Worm (Caenorhabditis elegans) whole organism, L1 larva: ENCODE results near the gene F56H9.2.
A peak's percentile ranks its signal among the peaks of the same experiment; 100 is the strongest.

Experiments
- C04F5.9 ChIP-seq: sonication (generic microtip); optimal IDR thresholded peaks from 2 replicates; lab custom pipeline; 2016; ENCODE audit warnings: missing genetic modification characterization, missing compliant biosample characterization
- C16A3.4 ChIP-seq: fragments of 150-350 bp; optimal IDR thresholded peaks from 2 replicates; lab custom pipeline; 2014; ENCODE audit warnings: missing biosample characterization, missing genetic modification characterization
- F16B12.6 ChIP-seq: fragments of 150-350 bp; optimal IDR thresholded peaks from 2 replicates; lab custom pipeline; 2014; ENCODE audit warnings: missing biosample characterization, missing genetic modification characterization
- Y116A8C.19 ChIP-seq: sonication (generic microtip); optimal IDR thresholded peaks from 2 replicates; lab custom pipeline; 2016; ENCODE audit warnings: missing compliant biosample characterization, missing genetic modification characterization, borderline replicate concordance
- aha-1 ChIP-seq: fragments of 150-350 bp; optimal IDR thresholded peaks from 2 replicates; lab custom pipeline; 2014; ENCODE audit warnings: missing biosample characterization, missing genetic modification characterization
- alr-1 ChIP-seq: fragments of 200-800 bp; sonication (Bioruptor generic); optimal IDR thresholded peaks from 2 replicates; lab custom pipeline; 2018; ENCODE audit warnings: borderline replicate concordance, mild to moderate bottlenecking, missing genetic modification characterization, missing compliant biosample characterization
- aly-2 ChIP-seq: fragments of 150-350 bp; optimal IDR thresholded peaks from 2 replicates; lab custom pipeline; 2014; ENCODE audit warnings: missing biosample characterization, missing genetic modification characterization
- ama-1 ChIP-seq: fragments of 150-350 bp; optimal IDR thresholded peaks from 2 replicates; lab custom pipeline; 2014
- blmp-1 ChIP-seq: fragments of 150-350 bp; optimal IDR thresholded peaks from 2 replicates; lab custom pipeline; 2014; ENCODE audit warnings: missing biosample characterization, missing genetic modification characterization
- ceh-88 ChIP-seq: fragments of 200-800 bp; sonication (Bioruptor generic); IDR thresholded peaks from 2 replicates; pipeline ENCODE4 v1.3.6; 2022; ENCODE audit warnings: missing genetic modification characterization, missing compliant biosample characterization
- dpl-1 ChIP-seq, 3 experiments: fragments of 150-350 bp in 2 of 3; sonication (generic microtip) in 1 of 3; optimal IDR thresholded peaks; 2 replicates each; lab custom pipeline; 2014 to 2017; ENCODE audit warnings: missing biosample characterization in 3 of 3, missing genetic modification characterization in 3 of 3, missing genetic modification reagents in 3 of 3
- dsc-1 ChIP-seq: sonication (generic microtip); optimal IDR thresholded peaks from 2 replicates; lab custom pipeline; 2016; ENCODE audit warnings: mild to moderate bottlenecking, missing genetic modification characterization, missing compliant biosample characterization
- efl-1 ChIP-seq, 4 experiments: fragments of 150-350 bp; optimal IDR thresholded peaks in 3 of 4; peaks in 1 of 4; 1 replicate in 1 of 4; 2 replicates in 3 of 4; lab custom pipeline; 2014; ENCODE audit warnings: missing biosample characterization in 2 of 4, missing genetic modification characterization in 2 of 4, missing genetic modification reagents in 2 of 4
- elt-3 ChIP-seq, 6 experiments: fragments of 150-350 bp in 1 of 6; sonication (generic microtip); optimal IDR thresholded peaks; 2 replicates each; lab custom pipeline; 2017 to 2018; ENCODE audit warnings: missing biosample characterization in 6 of 6, missing genetic modification characterization in 6 of 6, inconsistent platforms in 1 of 6
- ets-5 ChIP-seq: fragments of 200-800 bp; sonication (Bioruptor generic); IDR thresholded peaks from 2 replicates; pipeline ENCODE4 v1.3.6; 2022; ENCODE audit warnings: missing genetic modification characterization, missing compliant biosample characterization
- fkh-8 ChIP-seq: sonication (generic microtip); optimal IDR thresholded peaks from 2 replicates; lab custom pipeline; 2016; ENCODE audit warnings: mild to moderate bottlenecking, missing genetic modification characterization, missing compliant biosample characterization
- fos-1 ChIP-seq: fragments of 150-350 bp; optimal IDR thresholded peaks from 2 replicates; lab custom pipeline; 2014; ENCODE audit warnings: missing biosample characterization, missing genetic modification characterization
- hlh-4 ChIP-seq: sonication (generic microtip); optimal IDR thresholded peaks from 2 replicates; lab custom pipeline; 2016; ENCODE audit warnings: mild to moderate bottlenecking, missing genetic modification characterization, missing compliant biosample characterization
- hpl-2 ChIP-seq: fragments of 150-350 bp; optimal IDR thresholded peaks from 2 replicates; lab custom pipeline; 2014; ENCODE audit warnings: missing biosample characterization, missing genetic modification reagents, missing genetic modification characterization
- jun-1 ChIP-seq: fragments of 150-350 bp; optimal IDR thresholded peaks from 2 replicates; lab custom pipeline; 2014; ENCODE audit warnings: missing biosample characterization, missing genetic modification reagents, missing genetic modification characterization
- lin-13 ChIP-seq: fragments of 150-350 bp; optimal IDR thresholded peaks from 2 replicates; lab custom pipeline; 2014; ENCODE audit warnings: missing biosample characterization, missing genetic modification reagents, missing genetic modification characterization
- lin-35 ChIP-seq, 2 experiments: fragments of 150-350 bp; optimal IDR thresholded peaks; 2 replicates each; lab custom pipeline; 2014; ENCODE audit warnings: missing biosample characterization in 2 of 2, missing genetic modification characterization in 2 of 2, missing genetic modification reagents in 2 of 2
- lin-39 ChIP-seq: fragments of 150-350 bp; optimal IDR thresholded peaks from 2 replicates; lab custom pipeline; 2014; ENCODE audit warnings: missing biosample characterization, missing genetic modification reagents, missing genetic modification characterization
- nhr-19 ChIP-seq: fragments of 200-800 bp; sonication (Bioruptor generic); conservative IDR thresholded peaks from 2 replicates; pipeline ENCODE4 v1.3.6; 2022; ENCODE audit warnings: missing genetic modification characterization, missing compliant biosample characterization
- nhr-237 ChIP-seq: fragments of 150-350 bp; optimal IDR thresholded peaks from 2 replicates; lab custom pipeline; 2014; ENCODE audit warnings: missing biosample characterization, missing genetic modification characterization
- nhr-28 ChIP-seq: fragments of 150-350 bp; optimal IDR thresholded peaks from 2 replicates; lab custom pipeline; 2014; ENCODE audit warnings: missing biosample characterization, missing genetic modification characterization
- nhr-47 ChIP-seq: sonication (generic microtip); optimal IDR thresholded peaks from 2 replicates; lab custom pipeline; 2016; ENCODE audit warnings: mild to moderate bottlenecking, missing genetic modification characterization, moderate library complexity, missing compliant biosample characterization
- nhr-76 ChIP-seq: sonication (generic microtip); optimal IDR thresholded peaks from 2 replicates; lab custom pipeline; 2017; ENCODE audit warnings: missing biosample characterization, missing genetic modification characterization
- nhr-85 ChIP-seq: sonication (generic microtip); peaks from one replicate; lab custom pipeline; 2016; ENCODE audit warnings: missing genetic modification characterization, inconsistent platforms, missing compliant biosample characterization
- nhr-90 ChIP-seq: sonication (generic microtip); optimal IDR thresholded peaks from 2 replicates; lab custom pipeline; 2016; ENCODE audit warnings: mild to moderate bottlenecking, missing genetic modification characterization, missing compliant biosample characterization; ENCODE audit not compliant: poor library complexity
- pax-3 ChIP-seq: fragments of 200-800 bp; sonication (Bioruptor generic); optimal IDR thresholded peaks from 2 replicates; lab custom pipeline; 2018; ENCODE audit warnings: mild to moderate bottlenecking, missing genetic modification characterization, moderate library complexity, missing compliant biosample characterization
- snu-23 ChIP-seq: sonication (generic microtip); optimal IDR thresholded peaks from 2 replicates; lab custom pipeline; 2016; ENCODE audit warnings: missing genetic modification characterization, missing compliant biosample characterization
- swsn-7 ChIP-seq: sonication (generic microtip); optimal IDR thresholded peaks from 2 replicates; lab custom pipeline; 2016; ENCODE audit warnings: missing genetic modification characterization, missing compliant biosample characterization
- tbx-2 ChIP-seq: sonication (generic microtip); optimal IDR thresholded peaks from 2 replicates; lab custom pipeline; 2016; ENCODE audit warnings: missing genetic modification characterization, missing compliant biosample characterization
- tlp-1 ChIP-seq: fragments of 150-350 bp; optimal IDR thresholded peaks from 2 replicates; lab custom pipeline; 2014; ENCODE audit warnings: missing biosample characterization, missing genetic modification characterization
- unc-130 ChIP-seq: fragments of 150-350 bp; optimal IDR thresholded peaks from 2 replicates; lab custom pipeline; 2017; ENCODE audit warnings: missing biosample characterization, missing genetic modification characterization, inconsistent platforms
- unc-62 ChIP-seq: fragments of 150-350 bp; optimal IDR thresholded peaks from 2 replicates; lab custom pipeline; 2014; ENCODE audit warnings: missing biosample characterization, missing genetic modification reagents, missing genetic modification characterization
- unc-86 ChIP-seq: sonication (generic microtip); optimal IDR thresholded peaks from 2 replicates; lab custom pipeline; 2016; ENCODE audit warnings: missing genetic modification characterization, missing compliant biosample characterization
- vab-15 ChIP-seq: sonication (generic microtip); optimal IDR thresholded peaks from 2 replicates; lab custom pipeline; 2017; ENCODE audit warnings: missing genotype, mild to moderate bottlenecking, missing genetic modification characterization, missing compliant biosample characterization
- xbp-1 ChIP-seq: sonication (generic microtip); optimal IDR thresholded peaks from 2 replicates; lab custom pipeline; 2016; ENCODE audit warnings: missing genetic modification characterization, missing compliant biosample characterization
- zip-4 ChIP-seq: fragments of 200-800 bp; sonication (Bioruptor generic); optimal IDR thresholded peaks from 2 replicates; lab custom pipeline; 2018; ENCODE audit warnings: mild to moderate bottlenecking, missing genetic modification characterization, moderate library complexity, missing compliant biosample characterization
- ztf-4 ChIP-seq: fragments of 150-350 bp; optimal IDR thresholded peaks from 2 replicates; lab custom pipeline; 2014; ENCODE audit warnings: missing biosample characterization, missing genetic modification characterization

Gene F56H9.2

ce11 chrV:12649636-12650035, 12.2 kb downstream of the F56H9.2 start, which contains the start of gene lin-25 (continued):
- TF ChIP-seq swsn-7 (tag; lab: Kevin White, UChicago) (no peak), aly-2 (tag; lab: Kevin White, UChicago) (no peak), blmp-1 (tag; lab: Kevin White, UChicago) (peak; percentile 24), ets-5 (GFP tag; lab: Robert Waterston, UW) (no peak), efl-1 (optimal IDR thresholded peaks at IDR 0.05; lab: Kevin White, UChicago) (peak; percentile 32 to 41), efl-1 (GFP tag; optimal IDR thresholded peaks at IDR 0.05 in 1 of 2; lab: Kevin White, UChicago) (peak in 1 of 2 experiments; percentile 21), jun-1 (tag; lab: Kevin White, UChicago) (no peak), nhr-28 (no peak), nhr-76 (tag; lab: Kevin White, UChicago) (no peak), zip-4 (GFP tag; lab: Kevin White, UChicago) (no peak), vab-15 (no peak), ama-1 (lab: Kevin White, UChicago) (no peak), nhr-19 (no peak), fkh-8 (tag; lab: Kevin White, UChicago) (no peak), unc-86 (tag; lab: Kevin White, UChicago) (no peak), hlh-4 (tag; lab: Kevin White, UChicago) (no peak), Y116A8C.19 (tag; lab: Kevin White, UChicago) (no peak), nhr-237 (tag; lab: Kevin White, UChicago) (no peak), tlp-1 (tag; lab: Kevin White, UChicago) (no peak), nhr-47 (tag; lab: Kevin White, UChicago) (no peak), pax-3 (tag; lab: Kevin White, UChicago) (no peak), tbx-2 (tag; lab: Kevin White, UChicago) (no peak), lin-39 (tag; lab: Kevin White, UChicago) (no peak), fos-1 (no peak), C04F5.9 (tag; lab: Kevin White, UChicago) (no peak), snu-23 (no peak), lin-13 (GFP tag; lab: Kevin White, UChicago) (no peak), hpl-2 (GFP tag; lab: Kevin White, UChicago) (no peak), elt-3 (tag; optimal IDR thresholded peaks at IDR 0.05; lab: Kevin White, UChicago) (no peak), xbp-1 (tag; lab: Kevin White, UChicago) (no peak), dsc-1 (no peak), unc-62 (no peak), alr-1 (tag; lab: Kevin White, UChicago) (no peak), nhr-90 (tag; lab: Kevin White, UChicago) (no peak), aha-1 (tag; lab: Kevin White, UChicago) (no peak), ceh-88 (GFP tag; lab: Robert Waterston, UW) (no peak)

DNA sequence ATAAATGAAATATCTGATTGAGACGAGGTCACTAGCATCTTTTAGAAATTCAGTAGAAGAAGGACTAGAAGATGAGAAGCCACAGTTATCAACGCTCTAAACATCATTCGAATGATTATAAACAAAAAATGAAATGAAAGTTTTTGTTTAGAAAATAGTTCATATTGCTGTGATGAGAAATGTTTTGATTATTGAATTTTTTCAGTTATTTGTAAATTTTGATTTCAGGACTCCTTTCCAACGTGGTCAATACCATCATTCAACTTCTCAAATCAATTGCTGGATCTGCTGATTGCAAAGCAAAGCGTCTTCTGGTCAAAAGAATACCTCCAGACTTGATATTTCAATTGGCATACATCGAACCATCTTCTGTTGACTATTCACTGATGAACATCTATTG, 20.7 kb downstream of the F56H9.2 start, which contains the start of gene W05B10.6:
W05B10.6 (minus strand) TSS at position 101 of the 400 bp plus-strand sequence.
- TF ChIP-seq C16A3.4 (tag; lab: Kevin White, UChicago), result no peak
- no peak for TF ChIP-seq nhr-19
- no peak for TF ChIP-seq nhr-85 (tag; lab: Kevin White, UChicago)
- no peak for TF ChIP-seq tbx-2 (tag; lab: Kevin White, UChicago)
- TF ChIP-seq F16B12.6, result no peak
- no peak for TF ChIP-seq unc-130 (tag; lab: Kevin White, UChicago)
- TF ChIP-seq nhr-28, result no peak
- TF ChIP-seq ztf-4 (tag; lab: Kevin White, UChicago), result no peak
- TF ChIP-seq xbp-1 (tag; lab: Kevin White, UChicago), result no peak
- no peak for TF ChIP-seq dpl-1 (GFP tag; optimal IDR thresholded peaks at IDR 0.05; lab: Kevin White, UChicago)
- no peak for TF ChIP-seq lin-35 (GFP tag; optimal IDR thresholded peaks at IDR 0.05; lab: Kevin White, UChicago)
